Worm (Caenorhabditis elegans): ENCODE data around the gene W08F4.7.

DNA sequence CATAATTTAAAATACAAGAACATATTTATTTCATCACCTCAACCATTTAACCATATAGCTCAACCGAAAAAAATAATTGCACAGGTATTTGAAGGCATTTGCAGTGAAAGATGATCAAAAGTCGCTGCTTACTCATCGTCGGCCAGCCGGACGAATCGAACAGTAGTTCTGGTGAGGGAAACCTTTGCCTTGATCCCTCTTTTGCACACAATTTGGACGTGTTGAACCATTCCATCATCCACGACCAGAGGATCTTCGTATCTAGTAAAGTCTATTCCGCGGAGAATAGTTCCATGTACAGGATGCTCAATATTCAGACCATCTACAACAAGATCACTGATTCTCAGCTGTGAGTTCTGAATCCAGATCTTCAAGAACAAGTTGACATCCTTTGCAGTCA, 4.5 kb upstream of the W08F4.7 start:
- TF ChIP-seq mcd-1 (GFP tag; IDR thresholded peaks at IDR 0.05) (no peak), sdz-38 (tag; optimal IDR thresholded peaks at IDR 0.05) (no peak), ccch-3 (GFP tag; optimal IDR thresholded peaks at IDR 0.05) (no peak), nhr-27 (tag; optimal IDR thresholded peaks at IDR 0.05) (no peak), ztf-25 (GFP tag; IDR thresholded peaks at IDR 0.05) (0 out of 2 replicates have a peak, but pooled peaks have one; percentile 8), F10E7.11 (tag; optimal IDR thresholded peaks at IDR 0.05) (no peak), die-1 (tag; optimal IDR thresholded peaks at IDR 0.05) (no peak)
